Fruit fly (Drosophila melanogaster) whole organism, embryonic: ENCODE measurements around the gene CG11550.

Experiments
- Asciz ChIP-seq: fragments of 200-800 bp; sonication (Bioruptor generic); optimal IDR thresholded peaks from 2 replicates; lab custom pipeline; 2017; ENCODE audit warnings: missing biosample characterization, mild to moderate bottlenecking, missing genetic modification characterization, missing genetic modification reagents
- Bgb ChIP-seq: fragments of 200-800 bp; sonication (Bioruptor generic); IDR thresholded peaks from 2 replicates; pipeline ENCODE4 v1.3.6; 2022; ENCODE audit warnings: missing biosample characterization, missing genetic modification characterization; ENCODE audit not compliant: partially characterized antibody
- CG10321 ChIP-seq: fragments of 200-800 bp; sonication (Bioruptor generic); IDR thresholded peaks from 2 replicates; pipeline ENCODE4 v1.3.6; 2022; ENCODE audit warnings: missing biosample characterization, missing genetic modification characterization
- CG1603 ChIP-seq: fragments of 200-800 bp; sonication (Bioruptor generic); optimal IDR thresholded peaks from 2 replicates; lab custom pipeline; 2019; ENCODE audit warnings: missing biosample characterization, mild to moderate bottlenecking, missing genetic modification characterization, moderate library complexity
- CG31441 ChIP-seq: fragments of 200-800 bp; sonication (Bioruptor generic); IDR thresholded peaks from 2 replicates; pipeline ENCODE4 v1.3.6; 2022; ENCODE audit warnings: missing biosample characterization, missing genetic modification characterization
- CG3163 ChIP-seq: fragments of 200-800 bp; sonication (Bioruptor generic); optimal IDR thresholded peaks from 3 replicates; lab custom pipeline; 2016; ENCODE audit warnings: missing biosample characterization, missing genetic modification characterization
- CG34376 ChIP-seq: fragments of 200-800 bp; sonication (Bioruptor generic); optimal IDR thresholded peaks from 2 replicates; lab custom pipeline; 2018; ENCODE audit warnings: missing biosample characterization, mild to moderate bottlenecking, missing genetic modification characterization
- CG34422 ChIP-seq: fragments of 200-800 bp; sonication (Bioruptor generic); IDR thresholded peaks from 3 replicates; pipeline ENCODE4 v1.3.6; 2022; ENCODE audit warnings: missing biosample characterization, missing genetic modification characterization
- CG3995 ChIP-seq: fragments of 200-800 bp; sonication (Bioruptor generic); optimal IDR thresholded peaks from 3 replicates; lab custom pipeline; 2016; ENCODE audit warnings: missing biosample characterization, missing genetic modification characterization
- CG6791 ChIP-seq: fragments of 200-800 bp; sonication (Bioruptor generic); IDR thresholded peaks from 3 replicates; pipeline ENCODE4 v1.3.6; 2022; ENCODE audit warnings: missing biosample characterization, missing genetic modification characterization; ENCODE audit not compliant: partially characterized antibody
- CG8359 ChIP-seq: fragments of 200-800 bp; sonication (Bioruptor generic); optimal IDR thresholded peaks from 2 replicates; lab custom pipeline; 2017; ENCODE audit warnings: missing biosample characterization, mild to moderate bottlenecking, missing genetic modification characterization, borderline replicate concordance
- CG8388 ChIP-seq: fragments of 200-800 bp; sonication (Bioruptor generic); optimal IDR thresholded peaks from 2 replicates; lab custom pipeline; 2019; ENCODE audit warnings: missing biosample characterization, mild to moderate bottlenecking, missing genetic modification characterization, moderate library complexity
- Deaf1 ChIP-seq: fragments of 200-800 bp; optimal IDR thresholded peaks from 3 replicates; lab custom pipeline; 2019; ENCODE audit warnings: missing biosample characterization, mild to moderate bottlenecking, missing genetic modification characterization, moderate library complexity
- Drgx ChIP-seq: fragments of 200-800 bp; sonication (Bioruptor generic); IDR thresholded peaks from 2 replicates; pipeline ENCODE4 v1.3.6; 2022; ENCODE audit warnings: missing biosample characterization, missing genetic modification characterization
- Fer1 ChIP-seq: fragments of 200-800 bp; sonication (Bioruptor generic); optimal IDR thresholded peaks from 2 replicates; lab custom pipeline; 2017; ENCODE audit warnings: missing biosample characterization, mild to moderate bottlenecking, missing genetic modification characterization
- Fer3 ChIP-seq: fragments of 200-800 bp; sonication (Bioruptor generic); optimal IDR thresholded peaks from 2 replicates; lab custom pipeline; 2018; ENCODE audit warnings: missing biosample characterization, mild to moderate bottlenecking, missing genetic modification characterization, moderate library complexity
- GATAe ChIP-seq: fragments of 200-800 bp; sonication (Bioruptor generic); conservative IDR thresholded peaks from 2 replicates; pipeline ENCODE4 v1.3.6; 2022; ENCODE audit warnings: missing biosample characterization, missing genetic modification characterization
- HLHmδ ChIP-seq: fragments of 200-800 bp; sonication (Bioruptor generic); optimal IDR thresholded peaks from 2 replicates; lab custom pipeline; 2018; ENCODE audit warnings: missing biosample characterization, mild to moderate bottlenecking, missing genetic modification characterization, moderate library complexity
- Hey ChIP-seq: fragments of 200-800 bp; sonication (Bioruptor generic); optimal IDR thresholded peaks from 3 replicates; lab custom pipeline; 2018; ENCODE audit warnings: missing biosample characterization, mild to moderate bottlenecking, missing genetic modification characterization
- Kr ChIP-seq: fragments of 200-800 bp; sonication (Bioruptor generic); optimal IDR thresholded peaks from 2 replicates; lab custom pipeline; 2017; ENCODE audit warnings: missing biosample characterization, mild to moderate bottlenecking, missing genetic modification characterization
- Med ChIP-seq: fragments of 200-800 bp; sonication (Bioruptor generic); peaks from one replicate; lab custom pipeline; 2016; ENCODE audit warnings: missing biosample characterization, missing genetic modification characterization, mild to moderate bottlenecking, inconsistent platforms, moderate library complexity
- Spps ChIP-seq: fragments of 200-800 bp; sonication (Bioruptor generic); optimal IDR thresholded peaks from 2 replicates; lab custom pipeline; 2018; ENCODE audit warnings: missing biosample characterization, mild to moderate bottlenecking, missing genetic modification characterization
- ase ChIP-seq: fragments of 200-800 bp; sonication (Bioruptor generic); IDR thresholded peaks from 3 replicates; pipeline ENCODE4 v1.3.6; 2022; ENCODE audit warnings: missing biosample characterization, missing genetic modification characterization
- cad ChIP-seq: fragments of >200 bp; optimal IDR thresholded peaks from 2 replicates; lab custom pipeline; 2017; ENCODE audit warnings: missing biosample characterization, missing genetic modification characterization
- chm ChIP-seq: fragments of 200-800 bp; sonication (Bioruptor generic); IDR thresholded peaks from 2 replicates; pipeline ENCODE4 v1.3.6; 2022; ENCODE audit warnings: missing biosample characterization, missing genetic modification characterization
- ci ChIP-seq: fragments of 200-800 bp; sonication (Bioruptor generic); IDR thresholded peaks from 3 replicates; pipeline ENCODE4 v1.3.6; 2022; ENCODE audit warnings: missing biosample characterization, missing genetic modification characterization
- dm ChIP-seq: fragments of 200-800 bp; sonication (Bioruptor generic); optimal IDR thresholded peaks from 3 replicates; lab custom pipeline; 2016; ENCODE audit warnings: missing biosample characterization, missing genetic modification characterization
- dmrt11E ChIP-seq: fragments of 200-800 bp; sonication (Bioruptor generic); optimal IDR thresholded peaks from 3 replicates; lab custom pipeline; 2018; ENCODE audit warnings: missing biosample characterization, mild to moderate bottlenecking, missing genetic modification characterization, moderate library complexity
- ems ChIP-seq: fragments of 200-800 bp; sonication (Bioruptor generic); optimal IDR thresholded peaks from 3 replicates; lab custom pipeline; 2016; ENCODE audit warnings: missing biosample characterization, missing genetic modification characterization
- eyg ChIP-seq: fragments of 200-800 bp; sonication (Bioruptor generic); optimal IDR thresholded peaks from 3 replicates; lab custom pipeline; 2016; ENCODE audit warnings: missing biosample characterization, missing genetic modification characterization
- gcm ChIP-seq: fragments of 200-800 bp; sonication (Bioruptor generic); optimal IDR thresholded peaks from 2 replicates; lab custom pipeline; 2019; ENCODE audit warnings: missing biosample characterization, mild to moderate bottlenecking, missing genetic modification characterization, moderate library complexity
- her ChIP-seq: fragments of 200-800 bp; sonication (Bioruptor generic); optimal IDR thresholded peaks from 2 replicates; lab custom pipeline; 2016; ENCODE audit warnings: missing biosample characterization, missing genetic modification characterization
- hth ChIP-seq: fragments of >200 bp; optimal IDR thresholded peaks from 2 replicates; lab custom pipeline; 2017; ENCODE audit warnings: inconsistent platforms
- klu ChIP-seq: fragments of 200-800 bp; sonication (Bioruptor generic); IDR thresholded peaks from 2 replicates; pipeline ENCODE4 v1.3.6; 2022; ENCODE audit warnings: missing biosample characterization, missing genetic modification characterization
- lola ChIP-seq, 3 experiments: fragments of >200 bp in 2 of 3; fragments of 200-800 bp in 1 of 3; sonication (Bioruptor generic) in 1 of 3; optimal IDR thresholded peaks; 2 replicates each; lab custom pipeline; 2017 to 2019; ENCODE audit warnings: missing biosample characterization in 3 of 3, missing genetic modification characterization in 3 of 3, mild to moderate bottlenecking in 1 of 3, moderate library complexity in 1 of 3
- luna ChIP-seq: fragments of 200-800 bp; sonication (Bioruptor generic); optimal IDR thresholded peaks from 2 replicates; lab custom pipeline; 2016; ENCODE audit warnings: missing biosample characterization, missing genetic modification characterization
- mld ChIP-seq: fragments of 200-800 bp; sonication (Bioruptor generic); IDR thresholded peaks from 3 replicates; pipeline ENCODE4 v1.3.6; 2022; ENCODE audit warnings: missing biosample characterization, missing genetic modification characterization; ENCODE audit not compliant: partially characterized antibody
- nerfin-1 ChIP-seq: fragments of 200-800 bp; sonication (Bioruptor generic); optimal IDR thresholded peaks from 3 replicates; lab custom pipeline; 2019; ENCODE audit warnings: missing biosample characterization, mild to moderate bottlenecking, missing genetic modification characterization, moderate library complexity
- nerfin-2 ChIP-seq: fragments of 200-800 bp; sonication (Bioruptor generic); IDR thresholded peaks from 2 replicates; pipeline ENCODE4 v1.3.6; 2022; ENCODE audit warnings: missing biosample characterization, missing genetic modification characterization; ENCODE audit not compliant: partially characterized antibody
- onecut ChIP-seq: fragments of 200-800 bp; sonication (Bioruptor generic); IDR thresholded peaks from 2 replicates; pipeline ENCODE4 v1.3.6; 2022; ENCODE audit warnings: missing biosample characterization, missing genetic modification characterization
- pfk ChIP-seq: fragments of 200-800 bp; sonication (Bioruptor generic); optimal IDR thresholded peaks from 2 replicates; lab custom pipeline; 2018; ENCODE audit warnings: missing biosample characterization, mild to moderate bottlenecking, missing genetic modification characterization, moderate library complexity
- pros ChIP-seq: fragments of 200-800 bp; sonication (Bioruptor generic); optimal IDR thresholded peaks from 3 replicates; lab custom pipeline; 2019; ENCODE audit warnings: missing biosample characterization, mild to moderate bottlenecking, missing genetic modification characterization, moderate library complexity
- sd ChIP-seq: fragments of 200-800 bp; sonication (Bioruptor generic); optimal IDR thresholded peaks from 3 replicates; lab custom pipeline; 2018; ENCODE audit warnings: missing biosample characterization, mild to moderate bottlenecking, missing genetic modification characterization, moderate library complexity
- sens ChIP-seq: fragments of 200-800 bp; sonication (Bioruptor generic); peaks from one replicate; lab custom pipeline; 2016; ENCODE audit warnings: missing biosample characterization, missing genetic modification characterization
- ttk ChIP-seq: fragments of 200-800 bp; sonication (Bioruptor generic); IDR thresholded peaks from 2 replicates; pipeline ENCODE4 v2.1.2; 2022; ENCODE audit warnings: missing biosample characterization, missing genetic modification characterization
- twi ChIP-seq: fragments of 200-800 bp; optimal IDR thresholded peaks from 2 replicates; lab custom pipeline; 2019; ENCODE audit warnings: missing biosample characterization, mild to moderate bottlenecking, missing genetic modification characterization, moderate library complexity
- vvl ChIP-seq: fragments of 200-800 bp; sonication (Bioruptor generic); IDR thresholded peaks from 2 replicates; pipeline ENCODE4 v1.3.6; 2022; ENCODE audit warnings: missing biosample characterization, missing genetic modification characterization
- z ChIP-seq: fragments of 200-800 bp; sonication (Bioruptor generic); IDR thresholded peaks from 3 replicates; pipeline ENCODE4 v1.3.6; 2022; ENCODE audit warnings: missing biosample characterization, missing genetic modification characterization

CG11550 gene

dm6 chr3R:31726286-31726685 lies 46.6 kb upstream of the CG11550 start:
- no peak for TF ChIP-seq nerfin-2
- TF ChIP-seq CG1603 (tag; lab: Kevin White, UChicago), result peak; percentile 3
- TF ChIP-seq dm, result peak; percentile 3
- TF ChIP-seq hth (lab: Kevin White, UChicago), result no peak
- TF ChIP-seq cad, result no peak
- 0 out of 2 replicates have a peak, but pooled peaks have one; percentile 11 for TF ChIP-seq GATAe (GFP tag; lab: Robert Waterston, UW)
- TF ChIP-seq vvl, result peak; percentile 35; the same call in 1 of the 2 replicates
- TF ChIP-seq Med, result peak; percentile 52
- no peak for TF ChIP-seq her
- no peak for TF ChIP-seq CG8359 (GFP tag; lab: Kevin White, UChicago)
- TF ChIP-seq sd (tag; lab: Kevin White, UChicago), result no peak
- TF ChIP-seq Hey (tag; lab: Kevin White, UChicago), result peak; percentile 13
- TF ChIP-seq Fer3, result no peak
- 0 out of 3 replicates have a peak, but pooled peaks have one; percentile 18 for TF ChIP-seq CG34422 (GFP tag; lab: Robert Waterston, UW)
- peak; percentile 63 for TF ChIP-seq CG3995 (GFP tag; lab: Kevin White, UChicago)
- TF ChIP-seq CG8388 (GFP tag; lab: Kevin White, UChicago), result no peak
- peak; percentile 77 for TF ChIP-seq sens (GFP tag; lab: Kevin White, UChicago)
- TF ChIP-seq, all 482 proteins: peak for 9

dm6 chr3R:31725486-31726227 lies 46.0 kb upstream of the CG11550 start:
- TF ChIP-seq Bgb (0 out of 2 replicates have a peak, but pooled peaks have one; percentile 18), chm (peak; percentile 41; the same call in 1 of the 2 replicates), pfk (GFP tag; lab: Kevin White, UChicago) (peak; percentile 10), z (GFP tag; lab: Robert Waterston, UW) (peak; percentile 47; the same call in 1 of the 3 replicates), ems (GFP tag; lab: Kevin White, UChicago) (no peak), Drgx (GFP tag; lab: Robert Waterston, UW) (0 out of 2 replicates have a peak, but pooled peaks have one; percentile 5), gcm (GFP tag; lab: Kevin White, UChicago) (no peak), Hey (tag; lab: Kevin White, UChicago) (peak; percentile 14), nerfin-1 (tag; lab: Kevin White, UChicago) (peak; percentile 51), twi (tag; lab: Kevin White, UChicago) (peak; percentile 20), eyg (GFP tag; lab: Kevin White, UChicago) (peak; percentile 9), Med (peak; percentile 63), CG31441 (GFP tag; lab: Robert Waterston, UW) (0 out of 2 replicates have a peak, but pooled peaks have one; percentile 7), CG6791 (GFP tag; lab: Robert Waterston, UW) (no peak), ttk (GFP tag; lab: Robert Waterston, UW) (peak; percentile 79), Deaf1 (tag; lab: Kevin White, UChicago) (peak; percentile 48), Fer1 (GFP tag; lab: Kevin White, UChicago) (no peak), onecut (GFP tag; lab: Robert Waterston, UW) (peak; percentile 26; the same call in 1 of the 2 replicates), lola (GFP tag; optimal IDR thresholded peaks at IDR 0.05; lab: Kevin White, UChicago) (peak in 1 of 3 experiments; percentile 10), Kr (GFP tag; lab: Kevin White, UChicago) (peak; percentile 2), ase (0 out of 3 replicates have a peak, but pooled peaks have one; percentile 4), Asciz (peak; percentile 37), HLHmδ (peak; percentile 77), CG34376 (GFP tag; lab: Kevin White, UChicago) (peak; percentile 11), pros (peak; percentile 66), luna (GFP tag; lab: Kevin White, UChicago) (no peak), Spps (tag; lab: Kevin White, UChicago) (no peak), dmrt11E (tag; lab: Kevin White, UChicago) (no peak), mld (GFP tag; lab: Robert Waterston, UW) (no peak), CG3163 (GFP tag; lab: Kevin White, UChicago) (peak; percentile 16), klu (GFP tag; lab: Robert Waterston, UW) (no peak), CG10321 (no peak), ci (GFP tag; lab: Robert Waterston, UW) (no peak)
